Fruit fly (Drosophila melanogaster) whole organism: ENCODE results near the gene Mettl14.

Experiments used
- CG8478 ChIP-seq: fragments of >200 bp; optimal IDR thresholded peaks from 2 replicates; lab custom pipeline; 2018; ENCODE audit warnings: inconsistent platforms
- Dll ChIP-seq: fragments of >200 bp; optimal IDR thresholded peaks from 2 replicates; lab custom pipeline; 2017
- EcR ChIP-seq, 2 experiments: fragments of >200 bp; optimal IDR thresholded peaks; 2 replicates each; lab custom pipeline; 2017; ENCODE audit warnings: missing biosample characterization in 2 of 2, missing genetic modification characterization in 2 of 2, missing genetic modification reagents in 2 of 2
- pan ChIP-seq: fragments of >200 bp; optimal IDR thresholded peaks from 2 replicates; lab custom pipeline; 2017
- psq ChIP-seq: fragments of >200 bp; optimal IDR thresholded peaks from 2 replicates; lab custom pipeline; 2017
- usp ChIP-seq: fragments of >200 bp; optimal IDR thresholded peaks from 2 replicates; lab custom pipeline; 2017; ENCODE audit warnings: missing biosample characterization, missing genetic modification characterization, mixed read lengths

Gene Mettl14

DNA sequence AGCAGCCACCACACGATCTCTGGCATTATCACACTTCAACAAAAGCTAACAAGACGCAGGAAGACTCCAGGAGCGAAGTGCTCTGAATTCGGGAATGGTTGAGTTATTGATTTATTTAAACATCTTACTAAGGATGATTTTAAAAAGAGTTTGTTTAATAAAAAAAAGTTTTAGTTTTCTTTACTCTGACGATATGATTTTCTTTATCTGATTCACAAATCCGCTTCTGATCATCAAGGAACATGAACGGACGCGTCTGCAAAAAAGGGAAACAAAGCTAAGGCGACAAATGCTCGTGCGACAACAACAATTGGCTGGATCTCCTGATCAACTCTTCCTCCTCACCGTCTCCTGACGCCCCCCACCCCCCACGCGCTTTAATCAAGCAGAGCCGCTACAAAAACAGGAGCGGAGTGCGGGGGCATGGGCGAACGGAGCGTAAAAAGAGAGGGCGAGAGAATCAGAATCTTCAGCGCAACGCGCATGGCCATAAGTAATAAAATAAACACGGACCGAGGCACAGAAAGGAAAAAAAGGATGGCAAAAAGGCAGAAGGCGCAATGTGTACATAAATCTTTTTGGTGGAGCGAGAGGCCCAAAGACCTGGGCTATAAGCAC is 8.9 kb upstream of the Mettl14 start:
- TF ChIP-seq CG8478 (lab: Kevin White, UChicago): no peak
- no peak for TF ChIP-seq EcR (GFP tag; optimal IDR thresholded peaks at IDR 0.05; lab: Kevin White, UChicago)
- TF ChIP-seq Dll (lab: Kevin White, UChicago): no peak
- TF ChIP-seq psq (lab: Kevin White, UChicago): no peak
- TF ChIP-seq pan (lab: Kevin White, UChicago): no peak
- TF ChIP-seq usp (GFP tag; lab: Kevin White, UChicago): no peak

DNA sequence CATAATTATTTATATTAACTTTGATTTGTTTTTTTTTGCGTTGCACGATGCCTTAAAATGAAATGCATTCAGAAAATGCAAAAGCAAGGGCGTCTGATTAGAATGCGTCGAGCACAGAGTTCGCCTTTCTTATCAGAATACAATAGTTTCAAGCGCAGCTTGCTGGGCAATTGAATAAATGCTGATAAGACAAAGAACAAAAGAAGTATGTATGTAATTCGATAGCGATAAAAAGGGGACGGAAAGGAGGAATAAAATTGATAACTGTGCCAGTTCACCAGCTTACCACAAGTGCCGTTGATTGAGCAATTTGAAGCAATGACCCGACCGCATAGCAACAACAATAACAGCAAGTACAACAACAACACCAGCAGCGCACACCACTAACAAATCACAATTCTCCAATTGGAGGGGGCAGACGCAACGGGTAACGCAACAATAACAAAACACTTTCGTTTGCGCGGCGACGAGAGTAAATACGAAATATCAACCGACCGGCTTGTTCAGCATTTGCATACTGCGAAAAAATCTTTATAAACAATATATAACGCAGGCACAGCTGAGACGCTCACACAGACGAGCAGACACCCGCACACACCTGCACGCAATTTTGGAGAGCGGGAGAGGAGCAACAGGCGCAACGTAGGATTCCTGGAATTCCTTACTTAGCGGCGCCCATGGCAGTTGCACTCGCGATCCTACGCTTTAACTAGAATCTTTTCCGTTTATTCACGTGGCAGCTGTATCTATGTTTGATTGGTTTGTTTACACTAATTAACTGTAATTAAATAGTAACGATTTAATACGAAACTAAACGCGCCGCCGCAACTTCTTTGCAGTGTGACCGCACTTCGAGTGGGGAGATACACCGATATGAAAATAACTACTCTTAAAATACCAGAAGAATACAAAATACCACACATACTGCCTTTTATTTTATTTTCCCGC is 7.7 kb upstream of the Mettl14 start, which contains the start of gene Btk:
Gene Btk (minus strand): TSS at position 860 of the 948 bp plus-strand sequence.
- TF ChIP-seq Dll (lab: Kevin White, UChicago) (no peak), EcR (GFP tag; optimal IDR thresholded peaks at IDR 0.05; lab: Kevin White, UChicago) (peak in 1 of 2 experiments; percentile 25), usp (GFP tag; lab: Kevin White, UChicago) (no peak)

DNA sequence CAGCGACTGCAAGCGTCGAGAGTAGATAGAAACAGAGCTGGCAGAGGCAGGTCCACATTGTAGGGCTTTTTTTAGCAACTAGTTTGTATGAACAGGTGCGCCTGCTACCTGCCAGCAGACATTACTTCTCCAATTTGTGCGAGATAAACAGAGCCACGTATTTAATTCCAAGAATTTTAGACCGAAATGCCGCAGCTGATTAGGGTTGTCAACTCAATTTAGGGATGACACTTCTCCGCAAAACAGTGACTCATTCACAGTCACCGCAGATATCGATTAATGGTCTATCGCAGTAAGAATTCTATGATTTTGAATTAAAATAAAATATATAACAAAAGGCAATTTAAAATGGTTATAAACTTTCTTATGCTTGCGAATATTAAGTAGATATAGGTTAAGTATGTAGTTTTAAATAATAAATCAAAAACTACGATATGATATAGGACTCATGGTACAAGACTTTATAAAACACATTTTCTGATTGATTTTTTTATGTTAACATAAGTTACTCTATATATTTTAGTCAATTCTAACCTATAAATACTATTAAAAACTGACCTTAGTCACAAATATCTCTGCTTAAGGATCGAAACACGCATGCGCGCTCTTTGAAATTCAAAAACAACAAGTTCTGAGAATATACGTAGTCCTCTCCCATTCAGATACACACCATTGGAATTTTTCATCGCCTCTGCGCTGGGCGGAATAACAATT is 5.3 kb upstream of the Mettl14 start, which contains the start of the genes wol and Scgalpha:
Gene wol (minus strand): TSS at position 220 of the 714 bp plus-strand sequence.
Gene Scgalpha (plus strand): TSS at position 664 of the 714 bp plus-strand sequence.
- TF ChIP-seq pan (lab: Kevin White, UChicago) (no peak), psq (lab: Kevin White, UChicago) (no peak), usp (GFP tag; lab: Kevin White, UChicago) (no peak), EcR (GFP tag; optimal IDR thresholded peaks at IDR 0.05; lab: Kevin White, UChicago) (no peak), CG8478 (lab: Kevin White, UChicago) (no peak), Dll (lab: Kevin White, UChicago) (no peak)

DNA sequence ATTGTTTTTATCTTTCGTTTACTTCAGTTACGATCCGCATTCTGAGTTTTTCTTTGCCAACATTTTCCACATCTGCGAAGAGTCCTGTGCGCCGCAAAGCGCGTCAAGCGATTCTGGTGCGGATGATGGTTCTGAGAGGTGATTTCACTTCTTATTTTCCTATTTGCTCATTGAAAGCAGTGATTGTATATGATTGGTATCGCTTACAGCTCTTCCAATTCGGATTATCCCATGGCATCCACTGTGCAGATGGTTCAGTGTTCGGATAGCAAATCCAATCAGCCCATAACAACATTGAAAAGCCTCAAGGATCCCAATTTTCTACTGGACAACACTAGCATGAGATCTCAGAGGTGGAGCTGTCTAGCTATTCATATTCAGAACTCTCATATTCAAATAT is 3.6 kb upstream of the Mettl14 start:
- TF ChIP-seq EcR (GFP tag; optimal IDR thresholded peaks at IDR 0.05; lab: Kevin White, UChicago) (no peak), Dll (lab: Kevin White, UChicago) (no peak), usp (GFP tag; lab: Kevin White, UChicago) (no peak), pan (lab: Kevin White, UChicago) (no peak), CG8478 (lab: Kevin White, UChicago) (no peak), psq (lab: Kevin White, UChicago) (no peak)

DNA sequence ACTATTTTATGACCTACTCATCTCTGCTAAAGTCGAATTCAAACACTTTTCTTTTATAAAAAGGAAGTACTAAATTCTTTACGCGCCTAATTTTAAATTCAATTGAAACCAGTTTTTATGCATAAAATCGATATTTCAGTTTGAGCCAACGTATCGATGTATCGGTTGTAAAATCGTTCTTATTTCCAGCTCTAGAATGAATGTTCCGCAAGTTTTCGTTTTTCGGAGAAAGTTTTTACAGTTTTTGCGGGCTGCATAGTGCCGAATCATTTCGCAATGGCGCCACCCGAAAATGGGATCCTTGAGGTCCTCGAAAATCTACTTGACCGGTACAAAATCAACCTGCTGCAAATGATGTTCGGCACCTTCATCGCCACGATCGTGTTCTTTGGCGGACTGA is 2.8 kb upstream of the Mettl14 start, which contains the start of gene CG7840:
Gene CG7840 (plus strand): TSS at position 178 of the 400 bp plus-strand sequence.
- TF ChIP-seq EcR (GFP tag; optimal IDR thresholded peaks at IDR 0.05; lab: Kevin White, UChicago) (no peak), psq (lab: Kevin White, UChicago) (no peak), pan (lab: Kevin White, UChicago) (no peak), CG8478 (lab: Kevin White, UChicago) (no peak), usp (GFP tag; lab: Kevin White, UChicago) (no peak), Dll (lab: Kevin White, UChicago) (no peak)

DNA sequence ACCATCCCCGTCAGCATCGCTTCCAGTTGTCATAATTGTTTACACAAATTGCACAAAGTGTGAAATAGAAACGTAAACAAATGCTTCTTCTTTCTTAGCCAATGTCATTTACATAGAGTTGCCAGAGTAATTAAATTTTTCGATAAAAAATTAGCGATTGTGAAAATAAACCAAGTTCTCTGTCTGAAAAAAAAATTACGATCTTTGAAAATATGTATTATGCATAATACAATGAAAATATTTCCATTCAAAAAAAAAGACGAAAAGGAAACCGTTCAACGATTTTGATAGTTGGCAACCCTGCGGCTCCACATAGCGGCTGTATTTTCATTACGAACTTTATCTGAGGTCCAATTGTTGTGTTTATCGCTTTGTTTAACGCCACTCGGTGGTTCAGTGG is 2.9 kb downstream of the Mettl14 start, which contains the start of the genes CG7810 and CG7806:
Gene CG7810 (minus strand): TSS at position 105 of the 400 bp plus-strand sequence.
Gene CG7806 (plus strand): TSS at position 309 of the 400 bp plus-strand sequence.
- TF ChIP-seq usp (GFP tag; lab: Kevin White, UChicago): no peak

DNA sequence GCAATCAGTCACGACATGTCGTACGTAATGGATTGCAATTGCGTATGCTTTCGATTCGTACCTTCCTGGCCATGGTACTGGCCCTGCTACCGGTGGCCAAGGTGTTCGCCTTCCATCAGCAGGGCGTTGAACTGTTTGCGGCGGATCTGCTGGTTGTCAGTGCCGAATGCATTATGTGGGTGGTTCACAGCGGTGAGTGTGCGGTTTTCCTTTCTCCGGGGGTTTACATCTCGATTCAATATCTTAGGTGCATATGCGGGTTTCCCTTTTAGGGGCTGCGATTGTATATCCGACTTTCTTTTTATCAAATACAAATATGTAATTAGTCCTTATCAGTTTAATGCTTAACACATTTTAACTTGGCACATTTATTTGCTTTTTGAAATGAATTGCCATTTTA is 3.5 kb downstream of the Mettl14 start:
- TF ChIP-seq EcR (GFP tag; optimal IDR thresholded peaks at IDR 0.05; lab: Kevin White, UChicago): no peak
- no peak for TF ChIP-seq CG8478 (lab: Kevin White, UChicago)
- TF ChIP-seq usp (GFP tag; lab: Kevin White, UChicago): no peak
- TF ChIP-seq pan (lab: Kevin White, UChicago): no peak
- TF ChIP-seq Dll (lab: Kevin White, UChicago): no peak
- TF ChIP-seq psq (lab: Kevin White, UChicago): no peak

DNA sequence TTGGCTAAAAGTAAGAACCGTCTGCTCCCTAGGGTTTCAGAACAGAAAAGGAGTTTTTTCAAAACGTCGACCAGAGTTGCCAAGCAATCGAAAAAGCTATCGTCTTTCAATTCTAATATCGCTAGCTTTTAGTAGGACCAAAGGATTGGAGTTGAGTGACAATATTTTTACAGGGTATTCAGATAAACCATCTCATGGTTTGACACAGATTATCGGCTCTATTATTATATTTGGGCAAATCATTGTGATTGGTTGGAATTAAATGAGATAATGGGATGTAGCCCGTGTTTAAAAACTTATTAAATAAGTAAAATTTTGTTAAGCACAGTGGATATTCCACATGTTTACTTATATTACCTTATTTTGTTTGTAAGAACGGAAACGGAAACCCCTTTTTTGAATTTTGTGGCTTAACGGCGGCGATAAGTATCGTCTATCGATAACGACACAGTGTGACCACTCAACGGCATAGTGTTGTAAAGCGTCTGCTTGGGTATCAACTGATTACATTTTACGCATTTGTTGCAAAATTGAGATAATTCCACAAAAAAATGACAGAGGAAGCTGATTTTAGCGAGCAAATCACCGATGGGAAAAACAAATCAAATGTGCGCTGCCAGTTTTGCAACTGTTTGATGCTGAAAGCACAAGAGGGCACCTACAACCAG is 11.8 kb downstream of the Mettl14 start, which contains the start of the genes mtsh and strat:
Gene mtsh (minus strand): TSS at position 51 of the 668 bp plus-strand sequence.
Gene strat (plus strand): TSS at position 471 of the 668 bp plus-strand sequence.
- TF ChIP-seq usp (GFP tag; lab: Kevin White, UChicago) (no peak), CG8478 (lab: Kevin White, UChicago) (no peak), psq (lab: Kevin White, UChicago) (no peak), Dll (lab: Kevin White, UChicago) (no peak), EcR (GFP tag; optimal IDR thresholded peaks at IDR 0.05; lab: Kevin White, UChicago) (no peak), pan (lab: Kevin White, UChicago) (no peak)

DNA sequence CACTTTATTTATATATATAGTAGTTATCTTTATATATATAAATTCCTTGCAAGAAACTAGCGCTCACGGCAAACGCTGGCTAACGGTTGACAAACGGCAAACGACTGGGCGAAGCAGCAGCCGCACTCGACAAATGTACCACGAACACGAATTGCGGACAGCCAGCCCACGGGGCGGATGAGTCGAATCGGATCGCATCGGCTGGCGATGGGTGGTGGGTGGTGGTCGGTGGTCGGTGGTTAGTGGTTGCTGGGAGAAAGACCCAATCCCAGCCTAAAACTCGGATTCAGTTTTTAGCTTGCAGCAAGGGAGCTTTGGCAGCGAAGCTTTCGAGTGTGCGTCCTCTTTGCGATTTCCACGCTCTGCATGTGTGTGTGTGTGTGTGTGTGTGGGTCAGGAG is 16.9 kb downstream of the Mettl14 start, which contains the start of gene CG7781:
Gene CG7781 (minus strand): TSS at position 260 of the 400 bp plus-strand sequence.
- no peak for TF ChIP-seq psq (lab: Kevin White, UChicago)
- TF ChIP-seq EcR (GFP tag; optimal IDR thresholded peaks at IDR 0.05; lab: Kevin White, UChicago): no peak
- no peak for TF ChIP-seq Dll (lab: Kevin White, UChicago)
- no peak for TF ChIP-seq usp (GFP tag; lab: Kevin White, UChicago)
- TF ChIP-seq pan (lab: Kevin White, UChicago): no peak
- no peak for TF ChIP-seq CG8478 (lab: Kevin White, UChicago)
